Worm (Caenorhabditis elegans): ENCODE measurements around the gene bir-1.
A peak's percentile ranks its signal among the peaks of the same experiment; 100 is the strongest.

bir-1 gene

ce11 chrV:11680519-11681203, 36.4 kb downstream of the bir-1 start:
- no peak for TF ChIP-seq nhr-23 (tag; optimal IDR thresholded peaks at IDR 0.05)
- no peak for TF ChIP-seq nhr-10 (tag; optimal IDR thresholded peaks at IDR 0.05)
- no peak for TF ChIP-seq R02D3.7 (tag; optimal IDR thresholded peaks at IDR 0.05)
- TF ChIP-seq sma-3 (GFP tag; optimal IDR thresholded peaks at IDR 0.05): no peak
- no peak for TF ChIP-seq ztf-11 (tag; optimal IDR thresholded peaks at IDR 0.05)
- TF ChIP-seq sma-9 (GFP tag; optimal IDR thresholded peaks at IDR 0.05): peak; percentile 56
- TF ChIP-seq sma-9 (tag; optimal IDR thresholded peaks at IDR 0.05): no peak
- TF ChIP-seq nhr-25 (tag; optimal IDR thresholded peaks at IDR 0.05): no peak
- no peak for TF ChIP-seq ceh-82 (tag; optimal IDR thresholded peaks at IDR 0.05)
- no peak for TF ChIP-seq ztf-1 (GFP tag; conservative IDR thresholded peaks at IDR 0.05)
- TF ChIP-seq aly-2 (tag; optimal IDR thresholded peaks at IDR 0.05): no peak
- TF ChIP-seq gmeb-1 (tag; optimal IDR thresholded peaks at IDR 0.05): no peak
- no peak for TF ChIP-seq unc-39 (tag; optimal IDR thresholded peaks at IDR 0.05)
- no peak for TF ChIP-seq lin-13 (GFP tag; optimal IDR thresholded peaks at IDR 0.05)
- TF ChIP-seq nhr-21 (tag; optimal IDR thresholded peaks at IDR 0.05): peak; percentile 4
- TF ChIP-seq mdl-1 (tag; optimal IDR thresholded peaks at IDR 0.05): no peak
- no peak for TF ChIP-seq nhr-237 (tag; optimal IDR thresholded peaks at IDR 0.05)
- TF ChIP-seq ZK546.5 (tag; optimal IDR thresholded peaks at IDR 0.05): no peak
- TF ChIP-seq skn-1 (tag; optimal IDR thresholded peaks at IDR 0.05): no peak
- no peak for TF ChIP-seq unc-55 (GFP tag; optimal IDR thresholded peaks at IDR 0.05)
- TF ChIP-seq mab-5 (tag; optimal IDR thresholded peaks at IDR 0.05): no peak
- no peak for TF ChIP-seq sem-4 (tag; optimal IDR thresholded peaks at IDR 0.05)
- no peak for TF ChIP-seq elt-3 (tag; optimal IDR thresholded peaks at IDR 0.05)
- peak; percentile 98 for TF ChIP-seq blmp-1 (tag; optimal IDR thresholded peaks at IDR 0.05; ENCODE audit: insufficient read depth)
- TF ChIP-seq alr-1 (tag; optimal IDR thresholded peaks at IDR 0.05): no peak
- TF ChIP-seq nhr-77 (tag; optimal IDR thresholded peaks at IDR 0.05): no peak
- TF ChIP-seq dmd-4 (tag; optimal IDR thresholded peaks at IDR 0.05): no peak
- no peak for TF ChIP-seq ceh-16 (tag; optimal IDR thresholded peaks at IDR 0.05)
- TF ChIP-seq Y55F3AM.14 (GFP tag; optimal IDR thresholded peaks at IDR 0.05): no peak
- TF ChIP-seq lin-39 (tag; optimal IDR thresholded peaks at IDR 0.05): no peak
- TF ChIP-seq fos-1 (tag; optimal IDR thresholded peaks at IDR 0.05): peak; percentile 0
- no peak for TF ChIP-seq zag-1 (tag; optimal IDR thresholded peaks at IDR 0.05)
- TF ChIP-seq nhr-129 (tag; optimal IDR thresholded peaks at IDR 0.05): no peak
- TF ChIP-seq ztf-4 (tag; optimal IDR thresholded peaks at IDR 0.05): no peak
- TF ChIP-seq elt-1 (tag; optimal IDR thresholded peaks at IDR 0.05): no peak
- TF ChIP-seq crh-2 (tag; optimal IDR thresholded peaks at IDR 0.05): peak; percentile 49
- no peak for TF ChIP-seq nhr-6 (tag; optimal IDR thresholded peaks at IDR 0.05)
- no peak for TF ChIP-seq mbf-1 (tag; optimal IDR thresholded peaks at IDR 0.05)
- TF ChIP-seq snpc-4 (tag; optimal IDR thresholded peaks at IDR 0.05): no peak
- TF ChIP-seq peb-1 (tag; optimal IDR thresholded peaks at IDR 0.05): no peak

ce11 chrV:11682858-11683257, 38.6 kb downstream of the bir-1 start:
- TF ChIP-seq lin-39 (tag; optimal IDR thresholded peaks at IDR 0.05) (no peak), nhr-12 (tag; optimal IDR thresholded peaks at IDR 0.05) (no peak), mdl-1 (tag; optimal IDR thresholded peaks at IDR 0.05) (no peak), mbf-1 (tag; optimal IDR thresholded peaks at IDR 0.05) (no peak), nhr-21 (tag; optimal IDR thresholded peaks at IDR 0.05) (peak; percentile 10), nhr-25 (tag; optimal IDR thresholded peaks at IDR 0.05) (peak; percentile 21)

DNA sequence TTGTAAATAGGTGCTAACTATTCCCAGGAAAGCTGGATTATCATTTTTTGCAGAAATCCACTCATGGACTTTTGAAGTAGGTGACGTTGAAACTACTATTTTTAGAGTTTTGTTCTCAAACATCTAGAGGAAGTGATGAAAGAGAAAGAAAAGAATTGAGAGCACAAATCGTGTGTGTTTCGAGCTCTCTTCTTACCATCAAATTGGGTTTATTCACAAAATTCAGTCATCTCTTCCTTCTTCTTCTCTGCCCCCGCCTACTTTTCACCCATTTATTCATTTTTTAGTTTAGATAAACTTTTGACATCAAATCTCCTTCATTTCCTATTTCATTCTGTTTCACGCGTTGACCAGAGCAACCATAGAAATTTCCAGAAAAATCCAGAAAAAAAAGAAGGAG, 42.6 kb downstream of the bir-1 start, which contains the start of gene W05E10.2:
Gene W05E10.2 (plus strand): TSS at position 301 of the 400 bp plus-strand sequence.
- TF ChIP-seq nhr-77 (tag; optimal IDR thresholded peaks at IDR 0.05) (no peak), snpc-4 (tag; optimal IDR thresholded peaks at IDR 0.05) (no peak), sem-4 (tag; optimal IDR thresholded peaks at IDR 0.05) (no peak), blmp-1 (tag; optimal IDR thresholded peaks at IDR 0.05; ENCODE audit: insufficient read depth) (no peak), ztf-4 (tag; optimal IDR thresholded peaks at IDR 0.05) (no peak), Y55F3AM.14 (GFP tag; optimal IDR thresholded peaks at IDR 0.05) (no peak), aly-2 (tag; optimal IDR thresholded peaks at IDR 0.05) (no peak), mbf-1 (tag; optimal IDR thresholded peaks at IDR 0.05) (no peak), ztf-11 (tag; optimal IDR thresholded peaks at IDR 0.05) (no peak), sma-9 (GFP tag; optimal IDR thresholded peaks at IDR 0.05) (no peak), sma-9 (tag; optimal IDR thresholded peaks at IDR 0.05) (no peak)

All from whole organism, L2 larva.